Worm (Caenorhabditis elegans) whole organism, L4 larva: ENCODE measurements around the gene C15B12.2.
A peak's percentile ranks its signal among the peaks of the same experiment; 100 is the strongest.

Source experiments
- D1046.2 ChIP-seq: fragments of 200-800 bp; sonication (Bioruptor generic); IDR thresholded peaks from 2 replicates; pipeline ENCODE4 v1.3.6; 2022; ENCODE audit warnings: missing genetic modification characterization, missing compliant biosample characterization
- F37D6.2 ChIP-seq: sonication (generic microtip); optimal IDR thresholded peaks from 2 replicates; lab custom pipeline; 2016; ENCODE audit warnings: mild to moderate bottlenecking, missing genetic modification characterization, missing compliant biosample characterization
- F49E8.2 ChIP-seq: sonication (generic microtip); optimal IDR thresholded peaks from 2 replicates; lab custom pipeline; 2016; ENCODE audit warnings: missing compliant biosample characterization, mild to moderate bottlenecking, missing genetic modification characterization, borderline replicate concordance
- T20F7.1 ChIP-seq: fragments of 200-800 bp; sonication (Bioruptor generic); optimal IDR thresholded peaks from 2 replicates; lab custom pipeline; 2018; ENCODE audit warnings: mild to moderate bottlenecking, missing genetic modification characterization, missing compliant biosample characterization
- T26A8.4 ChIP-seq: fragments of 200-800 bp; sonication (Bioruptor generic); IDR thresholded peaks from 2 replicates; pipeline ENCODE4 v1.3.6; 2022; ENCODE audit warnings: missing genetic modification characterization, missing compliant biosample characterization
- aha-1 ChIP-seq: fragments of 150-350 bp; peaks from one replicate; lab custom pipeline; 2014; ENCODE audit warnings: missing biosample characterization, missing genetic modification characterization
- aly-2 ChIP-seq: sonication (generic microtip); optimal IDR thresholded peaks from 2 replicates; lab custom pipeline; 2018; ENCODE audit warnings: missing biosample characterization, missing genetic modification characterization
- ceh-20 ChIP-seq: fragments of 200-800 bp; sonication (Bioruptor generic); IDR thresholded peaks from 2 replicates; pipeline ENCODE4 v1.3.6; 2022; ENCODE audit warnings: missing genetic modification reagents, missing genetic modification characterization, missing compliant biosample characterization
- ceh-28 ChIP-seq: fragments of 150-350 bp; optimal IDR thresholded peaks from 2 replicates; lab custom pipeline; 2014; ENCODE audit warnings: missing biosample characterization, missing genetic modification reagents, missing genetic modification characterization
- ceh-44 ChIP-seq: fragments of 200-800 bp; sonication (Bioruptor generic); IDR thresholded peaks from 2 replicates; pipeline ENCODE4 v1.3.6; 2022; ENCODE audit warnings: missing genetic modification reagents, missing genetic modification characterization, missing compliant biosample characterization
- ceh-82 ChIP-seq: sonication (generic microtip); optimal IDR thresholded peaks from 2 replicates; lab custom pipeline; 2017; ENCODE audit warnings: missing biosample characterization, missing genetic modification characterization
- cey-2 ChIP-seq: sonication (generic microtip); optimal IDR thresholded peaks from 3 replicates; lab custom pipeline; 2017; ENCODE audit warnings: missing genetic modification characterization, mild to moderate bottlenecking, missing compliant biosample characterization, antibody characterized with exemption, borderline replicate concordance; ENCODE audit not compliant: insufficient read depth
- daf-16 ChIP-seq, 3 experiments: sonication (generic microtip); optimal IDR thresholded peaks; 2 replicates each; lab custom pipeline; 2016 to 2017; ENCODE audit warnings: missing genetic modification characterization in 3 of 3, missing genetic modification reagents in 3 of 3, mild to moderate bottlenecking in 2 of 3, missing compliant biosample characterization in 2 of 3, missing biosample characterization in 1 of 3, moderate library complexity in 1 of 3
- daf-19 ChIP-seq: fragments of 200-800 bp; sonication (Bioruptor generic); conservative IDR thresholded peaks from 2 replicates; pipeline ENCODE4 v1.3.6; 2022; ENCODE audit warnings: missing genetic modification characterization, missing compliant biosample characterization
- dmd-6 ChIP-seq: fragments of 200-800 bp; sonication (Bioruptor generic); IDR thresholded peaks from 2 replicates; pipeline ENCODE4 v1.3.6; 2022; ENCODE audit warnings: missing genetic modification reagents, missing genetic modification characterization, missing compliant biosample characterization
- dve-1 ChIP-seq: sonication (generic microtip); optimal IDR thresholded peaks from 2 replicates; lab custom pipeline; 2017; ENCODE audit warnings: antibody characterized with exemption, mild to moderate bottlenecking, missing genetic modification characterization, missing compliant biosample characterization; ENCODE audit not compliant: insufficient read depth
- hif-1 ChIP-seq, 2 experiments: sonication (generic microtip); optimal IDR thresholded peaks; 2 replicates each; lab custom pipeline; 2016 to 2017; ENCODE audit warnings: missing compliant biosample characterization in 2 of 2, missing genetic modification characterization in 2 of 2, missing genetic modification reagents in 2 of 2, missing genotype in 2 of 2, mild to moderate bottlenecking in 1 of 2
- hlh-11 ChIP-seq: fragments of 200-800 bp; sonication (Bioruptor generic); optimal IDR thresholded peaks from 2 replicates; lab custom pipeline; 2018; ENCODE audit warnings: mild to moderate bottlenecking, missing genetic modification characterization, missing compliant biosample characterization
- hlh-30 ChIP-seq: sonication (generic microtip); optimal IDR thresholded peaks from 2 replicates; lab custom pipeline; 2017; ENCODE audit warnings: antibody characterized with exemption, mild to moderate bottlenecking, missing genetic modification characterization, missing compliant biosample characterization; ENCODE audit not compliant: insufficient read depth
- hmg-1.1 ChIP-seq: fragments of 200-800 bp; sonication (Bioruptor generic); IDR thresholded peaks from 2 replicates; pipeline ENCODE4 v1.3.6; 2022; ENCODE audit warnings: missing genetic modification reagents, missing genetic modification characterization, missing compliant biosample characterization
- jun-1 ChIP-seq: fragments of 150-350 bp; optimal IDR thresholded peaks from 2 replicates; lab custom pipeline; 2014; ENCODE audit warnings: missing biosample characterization, missing genetic modification reagents, missing genetic modification characterization
- lin-38 ChIP-seq: fragments of 200-800 bp; sonication (Bioruptor generic); IDR thresholded peaks from 2 replicates; pipeline ENCODE4 v1.3.6; 2022; ENCODE audit warnings: missing genetic modification reagents, missing genetic modification characterization, missing compliant biosample characterization
- madf-5 ChIP-seq, 2 experiments: fragments of 200-800 bp; sonication (Bioruptor generic); IDR thresholded peaks; 2 replicates each; pipeline ENCODE4 v1.3.6; 2022; ENCODE audit warnings: missing compliant biosample characterization in 2 of 2, missing genetic modification characterization in 2 of 2
- madf-9 ChIP-seq: fragments of 200-800 bp; sonication (Bioruptor generic); conservative IDR thresholded peaks from 2 replicates; pipeline ENCODE4 v1.3.6; 2022; ENCODE audit warnings: missing genetic modification reagents, missing genetic modification characterization, missing compliant biosample characterization
- mep-1 ChIP-seq: fragments of 150-350 bp; sonication (generic microtip); optimal IDR thresholded peaks from 3 replicates; lab custom pipeline; 2014; ENCODE audit warnings: missing biosample characterization, missing genetic modification characterization
- nhr-102 ChIP-seq: sonication (generic microtip); optimal IDR thresholded peaks from 2 replicates; lab custom pipeline; 2016; ENCODE audit warnings: mild to moderate bottlenecking, missing genetic modification characterization, moderate library complexity, missing compliant biosample characterization
- nhr-237 ChIP-seq: sonication (generic microtip); optimal IDR thresholded peaks from 2 replicates; lab custom pipeline; 2017; ENCODE audit warnings: missing biosample characterization, missing genetic modification characterization
- nhr-25 ChIP-seq: sonication (generic microtip); optimal IDR thresholded peaks from 2 replicates; lab custom pipeline; 2017; ENCODE audit warnings: missing genetic modification characterization, mild to moderate bottlenecking, missing compliant biosample characterization, antibody characterized with exemption, moderate library complexity, borderline replicate concordance; ENCODE audit not compliant: insufficient read depth
- nhr-28 ChIP-seq: fragments of 150-350 bp; optimal IDR thresholded peaks from 2 replicates; lab custom pipeline; 2014; ENCODE audit warnings: missing biosample characterization, missing genetic modification characterization
- nhr-42 ChIP-seq: fragments of 200-800 bp; sonication (Bioruptor generic); IDR thresholded peaks from 2 replicates; pipeline ENCODE4 v1.3.6; 2022; ENCODE audit warnings: missing genetic modification characterization, missing compliant biosample characterization
- nhr-48 ChIP-seq: sonication (generic microtip); optimal IDR thresholded peaks from 2 replicates; lab custom pipeline; 2016; ENCODE audit warnings: mild to moderate bottlenecking, missing genetic modification characterization, missing compliant biosample characterization
- nhr-77 ChIP-seq: fragments of 150-350 bp; optimal IDR thresholded peaks from 2 replicates; lab custom pipeline; 2014; ENCODE audit warnings: missing biosample characterization, missing genetic modification characterization
- php-3 ChIP-seq: fragments of 200-800 bp; sonication (Bioruptor generic); IDR thresholded peaks from 2 replicates; pipeline ENCODE4 v1.3.6; 2022; ENCODE audit warnings: missing genetic modification reagents, missing genetic modification characterization, missing compliant biosample characterization
- pqm-1 ChIP-seq: sonication (generic microtip); optimal IDR thresholded peaks from 2 replicates; lab custom pipeline; 2017; ENCODE audit warnings: missing biosample characterization, missing genetic modification characterization
- rbr-2 ChIP-seq: sonication (generic microtip); optimal IDR thresholded peaks from 2 replicates; lab custom pipeline; 2016; ENCODE audit warnings: missing genotype, missing genetic modification characterization, missing compliant biosample characterization
- saeg-2 ChIP-seq: fragments of 200-800 bp; sonication (Bioruptor generic); IDR thresholded peaks from 2 replicates; pipeline ENCODE4 v1.3.6; 2022; ENCODE audit warnings: missing genetic modification reagents, missing genetic modification characterization, missing compliant biosample characterization
- spr-3 ChIP-seq: fragments of 200-800 bp; sonication (Bioruptor generic); optimal IDR thresholded peaks from 2 replicates; lab custom pipeline; 2018; ENCODE audit warnings: mild to moderate bottlenecking, missing genetic modification characterization, missing compliant biosample characterization
- tra-1 ChIP-seq: fragments of 200-800 bp; sonication (Bioruptor generic); IDR thresholded peaks from 2 replicates; pipeline ENCODE4 v1.3.6; 2022; ENCODE audit warnings: missing genetic modification reagents, missing genetic modification characterization, missing compliant biosample characterization
- unc-130 ChIP-seq: sonication (generic microtip); optimal IDR thresholded peaks from 2 replicates; lab custom pipeline; 2016; ENCODE audit warnings: missing genetic modification reagents, missing genetic modification characterization, missing compliant biosample characterization
- zip-2 ChIP-seq: fragments of 150-350 bp; optimal IDR thresholded peaks from 2 replicates; lab custom pipeline; 2014; ENCODE audit warnings: missing biosample characterization, missing genetic modification characterization

C15B12.2 gene

DNA sequence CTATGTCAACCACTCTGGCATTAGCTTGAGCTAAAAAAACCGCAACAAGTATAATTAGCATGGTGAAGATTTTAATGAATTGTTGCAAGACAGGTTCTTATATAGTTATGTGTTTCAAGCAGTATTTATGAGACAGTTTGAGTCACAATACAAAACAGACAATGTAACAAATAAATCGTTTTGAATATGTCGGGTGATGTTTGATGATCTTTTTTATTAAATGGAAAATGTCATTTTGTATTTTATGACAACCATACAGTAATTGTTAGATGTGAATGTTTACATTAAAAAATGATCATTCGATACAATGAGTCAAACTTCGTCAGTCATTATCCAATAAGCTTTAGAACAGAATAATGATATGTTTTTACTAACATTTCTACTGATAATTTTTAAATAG lies 19.8 kb upstream of the C15B12.2 start, which contains the start of gene K10C2.7:
Gene K10C2.7 (minus strand): TSS at position 101 of the 400 bp plus-strand sequence.
- TF ChIP-seq dve-1 (tag; lab: Kevin White, UChicago) (peak; percentile 19), madf-9 (no peak), spr-3 (GFP tag; lab: Kevin White, UChicago) (no peak), nhr-237 (tag; lab: Kevin White, UChicago) (no peak), aly-2 (tag; lab: Kevin White, UChicago) (no peak), nhr-25 (tag; lab: Kevin White, UChicago) (no peak), daf-19 (GFP tag; lab: Robert Waterston, UW) (no peak), rbr-2 (tag; lab: Kevin White, UChicago) (no peak), F49E8.2 (tag; lab: Kevin White, UChicago) (no peak)

- peak; percentile 28 for TF ChIP-seq pqm-1 (tag; lab: Kevin White, UChicago)
- TF ChIP-seq php-3: peak; percentile 99
- peak; percentile 5 for TF ChIP-seq T20F7.1
- TF ChIP-seq zip-2 (tag; lab: Kevin White, UChicago): no peak
- TF ChIP-seq daf-16 (GFP tag; optimal IDR thresholded peaks at IDR 0.05; lab: Kevin White, UChicago): no peak
- peak; percentile 91 for TF ChIP-seq daf-16 (tag; optimal IDR thresholded peaks at IDR 0.05; lab: Kevin White, UChicago)
- peak; percentile 22 for TF ChIP-seq nhr-28 (tag; lab: Kevin White, UChicago)
- TF ChIP-seq dve-1 (tag; lab: Kevin White, UChicago): peak; percentile 89
- peak; percentile 51 for TF ChIP-seq dmd-6 (GFP tag; lab: Robert Waterston, UW)
- no peak for TF ChIP-seq daf-19 (GFP tag; lab: Robert Waterston, UW)
Measured at ce11 chrX:6445239-6445638, 18.0 kb upstream of the C15B12.2 start.

ce11 chrX:6446564-6446963 lies 16.6 kb upstream of the C15B12.2 start, which contains the start of gene asp-14:
asp-14 (minus strand) TSS chrX:6446664.
- no peak for TF ChIP-seq lin-38 (GFP tag; lab: Robert Waterston, UW)
- TF ChIP-seq daf-16 (GFP tag; optimal IDR thresholded peaks at IDR 0.05; lab: Kevin White, UChicago): no peak
- TF ChIP-seq daf-16 (tag; optimal IDR thresholded peaks at IDR 0.05; lab: Kevin White, UChicago): peak; percentile 17

ce11 chrX:6448866-6449400 lies 14.3 kb upstream of the C15B12.2 start, which contains the start of gene fah-1:
fah-1 (minus strand) TSS chrX:6448916.
- peak; percentile 59 for TF ChIP-seq nhr-102 (tag; lab: Kevin White, UChicago)
- peak; percentile 70 for TF ChIP-seq mep-1 (tag; lab: Kevin White, UChicago)
- TF ChIP-seq tra-1: peak; percentile 74; the same call in 1 of the 2 replicates
- peak; percentile 67 for TF ChIP-seq dmd-6 (GFP tag; lab: Robert Waterston, UW)
- peak; percentile 86 for TF ChIP-seq aha-1 (tag; lab: Kevin White, UChicago)
- no peak for TF ChIP-seq hmg-1.1 (GFP tag; lab: Robert Waterston, UW)
- peak; percentile 71; the same call in 1 of the 2 replicates for TF ChIP-seq php-3
- TF ChIP-seq nhr-42 (GFP tag; lab: Robert Waterston, UW): no peak
- no peak for TF ChIP-seq daf-16 (GFP tag; optimal IDR thresholded peaks at IDR 0.05; lab: Kevin White, UChicago)
- TF ChIP-seq daf-16 (tag; optimal IDR thresholded peaks at IDR 0.05; lab: Kevin White, UChicago): peak; percentile 73
- TF ChIP-seq hlh-30 (tag; lab: Kevin White, UChicago): peak; percentile 68
- TF ChIP-seq nhr-28 (tag; lab: Kevin White, UChicago): peak; percentile 22
- TF ChIP-seq nhr-48: peak; percentile 53
- TF ChIP-seq T20F7.1: peak; percentile 37
- no peak for TF ChIP-seq ceh-44 (GFP tag; lab: Robert Waterston, UW)
- TF ChIP-seq ceh-82: no peak
- peak; percentile 86 for TF ChIP-seq nhr-25 (tag; lab: Kevin White, UChicago)
- TF ChIP-seq dve-1 (tag; lab: Kevin White, UChicago): peak; percentile 87
- TF ChIP-seq saeg-2 (GFP tag; lab: Robert Waterston, UW): no peak
- peak; percentile 39; the same call in 1 of the 2 replicates for TF ChIP-seq T26A8.4 (GFP tag; lab: Robert Waterston, UW)
- no peak for TF ChIP-seq D1046.2
- peak; percentile 31 for TF ChIP-seq nhr-77
- no peak for TF ChIP-seq unc-130 (GFP tag; lab: Kevin White, UChicago)
- no peak for TF ChIP-seq madf-5 (GFP tag; IDR thresholded peaks at IDR 0.05; lab: Robert Waterston, UW)
- no peak for TF ChIP-seq F37D6.2
- TF ChIP-seq hif-1 (tag; optimal IDR thresholded peaks at IDR 0.05; lab: Kevin White, UChicago): no peak
- no peak for TF ChIP-seq jun-1 (tag; lab: Kevin White, UChicago)
- no peak for TF ChIP-seq ceh-28 (tag; lab: Kevin White, UChicago)
- peak; percentile 47; the same call in 1 of the 2 replicates for TF ChIP-seq ceh-20
- peak; percentile 74 for TF ChIP-seq hlh-11 (tag; lab: Kevin White, UChicago)
- TF ChIP-seq cey-2: peak; percentile 15
